Worm (Caenorhabditis elegans): Measurements from ENCODE around the gene F40G12.9.
A peak's percentile ranks its signal among the peaks of the same experiment; 100 is the strongest.

The F40G12.9 gene

DNA sequence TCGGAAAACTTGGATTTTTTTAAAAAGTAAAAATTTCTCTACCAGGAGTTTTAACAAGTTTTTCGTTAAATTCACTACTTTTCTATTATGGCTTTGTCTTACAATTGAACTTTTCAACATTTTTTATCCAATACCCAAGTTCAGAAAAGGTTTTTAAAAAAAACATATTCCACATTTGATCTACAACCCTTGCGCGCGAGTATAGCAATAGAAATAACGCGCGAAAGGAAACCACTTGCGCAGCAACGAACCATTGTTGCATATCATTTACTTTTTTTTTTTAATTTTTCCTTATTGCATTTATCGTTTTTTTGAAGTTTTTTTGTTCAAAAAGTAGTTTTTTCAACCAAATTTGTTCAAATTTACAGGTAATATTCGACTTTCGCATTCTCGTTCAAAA lies 3.3 kb downstream of the F40G12.9 start, which contains the start of gene F40G12.11:
Gene F40G12.11 (plus strand): TSS at position 369 of the 400 bp plus-strand sequence.
- TF ChIP-seq lsy-2 (tag; optimal IDR thresholded peaks at IDR 0.05) = no peak
- no peak for TF ChIP-seq lin-13 (GFP tag; optimal IDR thresholded peaks at IDR 0.05)
- no peak for TF ChIP-seq php-3 (GFP tag; IDR thresholded peaks at IDR 0.05)
- no peak for TF ChIP-seq dmd-8 (GFP tag; IDR thresholded peaks at IDR 0.05)
- no peak for TF ChIP-seq cey-2 (tag; optimal IDR thresholded peaks at IDR 0.05; ENCODE audit: borderline replicate concordance, insufficient read depth)
- no peak for TF ChIP-seq pha-4 (GFP tag; IDR thresholded peaks at IDR 0.05)
- no peak for TF ChIP-seq pha-4 (tag; optimal IDR thresholded peaks at IDR 0.05)
- no peak for TF ChIP-seq duxl-1 (tag; optimal IDR thresholded peaks at IDR 0.05; ENCODE audit: poor library complexity)
- TF ChIP-seq R02D3.7 (tag; optimal IDR thresholded peaks at IDR 0.05) = no peak
- TF ChIP-seq mdt-29 (GFP tag; IDR thresholded peaks at IDR 0.05) = no peak
- TF ChIP-seq nhr-237 (tag; optimal IDR thresholded peaks at IDR 0.05) = no peak
- TF ChIP-seq nhr-25 (tag; optimal IDR thresholded peaks at IDR 0.05; ENCODE audit: borderline replicate concordance, insufficient read depth) = no peak
- no peak for TF ChIP-seq vab-7 (GFP tag; IDR thresholded peaks at IDR 0.05)
- no peak for TF ChIP-seq F26F4.8 (GFP tag; conservative IDR thresholded peaks at IDR 0.05)
- TF ChIP-seq ZK337.2 (GFP tag; IDR thresholded peaks at IDR 0.05) = no peak
- no peak for TF ChIP-seq attf-4 (tag; optimal IDR thresholded peaks at IDR 0.05)
- TF ChIP-seq lin-29 (GFP tag; IDR thresholded peaks at IDR 0.05) = no peak

DNA sequence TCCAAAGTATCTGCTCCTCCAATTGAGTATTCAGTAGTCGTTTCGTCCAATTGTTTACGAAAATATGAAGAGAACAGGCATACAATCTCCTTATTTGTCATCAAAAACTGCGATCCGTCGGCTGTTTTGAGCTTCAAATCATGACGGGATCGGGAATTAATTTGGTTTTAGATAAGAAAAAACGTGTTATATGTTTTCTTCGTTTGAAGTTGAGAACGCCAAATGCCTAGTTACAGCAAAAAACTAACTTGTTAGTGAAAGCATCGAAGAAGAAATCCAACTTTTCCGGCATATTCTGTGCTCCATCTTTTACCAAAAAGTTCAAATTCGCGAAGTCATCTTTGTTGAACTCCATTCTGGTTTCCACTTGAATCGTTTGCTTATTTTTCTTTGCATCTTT lies 6.9 kb downstream of the F40G12.9 start, which contains the start of gene F14D7.1:
Gene F14D7.1 (minus strand): TSS at position 101 of the 400 bp plus-strand sequence.
- TF ChIP-seq nhr-76 (tag; optimal IDR thresholded peaks at IDR 0.05) = no peak
- no peak for TF ChIP-seq duxl-1 (tag; optimal IDR thresholded peaks at IDR 0.05; ENCODE audit: poor library complexity)
- no peak for TF ChIP-seq Y5F2A.4 (GFP tag; optimal IDR thresholded peaks at IDR 0.05)
- TF ChIP-seq lin-15B (tag; optimal IDR thresholded peaks at IDR 0.05) = no peak
- no peak for TF ChIP-seq nhr-102 (tag; optimal IDR thresholded peaks at IDR 0.05)
- TF ChIP-seq F26F4.8 (GFP tag; conservative IDR thresholded peaks at IDR 0.05) = no peak
- no peak for TF ChIP-seq daf-12 (tag; optimal IDR thresholded peaks at IDR 0.05)
- TF ChIP-seq ama-1 (optimal IDR thresholded peaks at IDR 0.05) = no peak
- TF ChIP-seq dpl-1 (GFP tag; optimal IDR thresholded peaks at IDR 0.05) = no peak
- TF ChIP-seq unc-62 (GFP tag; optimal IDR thresholded peaks at IDR 0.05 in 1 of 2) = no peak
- no peak for TF ChIP-seq unc-62 (tag; optimal IDR thresholded peaks at IDR 0.05)
- TF ChIP-seq ces-1 (GFP tag; optimal IDR thresholded peaks at IDR 0.05) = no peak
- no peak for TF ChIP-seq nhr-41 (GFP tag; IDR thresholded peaks at IDR 0.05)
- TF ChIP-seq nhr-77 (tag; optimal IDR thresholded peaks at IDR 0.05) = no peak
- no peak for TF ChIP-seq T20F7.1 (GFP tag; optimal IDR thresholded peaks at IDR 0.05)
- no peak for TF ChIP-seq dmd-8 (GFP tag; IDR thresholded peaks at IDR 0.05)
- no peak for TF ChIP-seq zfp-2 (tag; optimal IDR thresholded peaks at IDR 0.05)

DNA sequence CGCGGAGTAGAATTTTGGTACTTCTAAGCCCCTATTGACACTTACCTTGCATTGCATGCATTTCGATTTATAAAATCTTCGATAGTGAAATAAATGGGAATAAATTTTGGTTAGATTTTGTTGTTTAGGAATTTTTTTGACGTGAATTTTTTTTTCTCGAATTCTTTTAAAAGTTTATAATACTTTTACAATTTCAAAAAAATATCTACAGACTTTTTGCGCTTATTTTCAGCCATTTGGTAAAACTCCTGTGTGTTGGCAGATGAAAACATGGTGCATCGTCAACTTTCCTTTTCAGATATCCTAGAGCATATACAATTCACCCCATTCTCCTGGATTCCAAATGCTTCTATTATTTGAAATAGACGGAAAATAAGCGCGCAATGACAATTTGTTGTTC lies 8.2 kb downstream of the F40G12.9 start, which contains the start of gene F14D7.18:
Gene F14D7.18 (minus strand): TSS at position 101 of the 400 bp plus-strand sequence.
- TF ChIP-seq ceh-44 (GFP tag; IDR thresholded peaks at IDR 0.05) = no peak

ce11 chrV:14293667-14294194 lies 11.3 kb downstream of the F40G12.9 start, which contains the start of gene F14D7.2:
TSS of gene F14D7.2 (minus strand) at chrV:14293717.
- peak; percentile 4 for TF ChIP-seq aha-1 (tag)
- no peak for TF ChIP-seq F37D6.2 (tag; optimal IDR thresholded peaks at IDR 0.05)
- TF ChIP-seq egl-43 (GFP tag; IDR thresholded peaks at IDR 0.05) = no peak
